Worm (Caenorhabditis elegans) whole organism, L3 larva: ENCODE data around the gene Y43F8B.17.
A peak's percentile ranks its signal among the peaks of the same experiment; 100 is the strongest.

Source experiments
- ZK546.5 ChIP-seq: sonication (generic microtip); optimal IDR thresholded peaks from 2 replicates; lab custom pipeline; 2017; ENCODE audit warnings: missing biosample characterization, missing genetic modification characterization
- aly-2 ChIP-seq: fragments of 150-350 bp; optimal IDR thresholded peaks from 2 replicates; lab custom pipeline; 2014; ENCODE audit warnings: missing biosample characterization, missing genetic modification characterization
- ama-1 ChIP-seq: fragments of 150-350 bp; optimal IDR thresholded peaks from 2 replicates; lab custom pipeline; 2018
- ceh-9 ChIP-seq: sonication (generic microtip); optimal IDR thresholded peaks from 2 replicates; lab custom pipeline; 2018; ENCODE audit warnings: missing biosample characterization, missing genetic modification characterization
- daf-12 ChIP-seq: fragments of 150-350 bp; optimal IDR thresholded peaks from 2 replicates; lab custom pipeline; 2014; ENCODE audit warnings: missing biosample characterization, missing genetic modification reagents, missing genetic modification characterization
- egl-27 ChIP-seq: sonication (generic microtip); optimal IDR thresholded peaks from 4 replicates; lab custom pipeline; 2017; ENCODE audit warnings: missing biosample characterization, missing genetic modification reagents, missing genetic modification characterization
- elt-2 ChIP-seq: sonication (generic microtip); optimal IDR thresholded peaks from 2 replicates; lab custom pipeline; 2016; ENCODE audit warnings: missing genetic modification reagents, mild to moderate bottlenecking, missing genetic modification characterization, missing compliant biosample characterization
- elt-3 ChIP-seq, 3 experiments: fragments of 150-350 bp in 1 of 3; sonication (generic microtip) in 2 of 3; optimal IDR thresholded peaks; 2 replicates in 2 of 3; 4 replicates in 1 of 3; lab custom pipeline; 2014 to 2017; ENCODE audit warnings: missing biosample characterization in 3 of 3, missing genetic modification characterization in 3 of 3
- eor-1 ChIP-seq, 2 experiments: fragments of 150-350 bp; optimal IDR thresholded peaks; 2 replicates each; lab custom pipeline; 2014 to 2018; ENCODE audit warnings: missing biosample characterization in 2 of 2, missing genetic modification characterization in 2 of 2
- fkh-10 ChIP-seq: sonication (generic microtip); optimal IDR thresholded peaks from 2 replicates; lab custom pipeline; 2017; ENCODE audit warnings: missing biosample characterization, missing genetic modification reagents, missing genetic modification characterization
- fkh-2 ChIP-seq: fragments of 150-350 bp; optimal IDR thresholded peaks from 2 replicates; lab custom pipeline; 2014; ENCODE audit warnings: missing biosample characterization, missing genetic modification reagents, missing genetic modification characterization
- fos-1 ChIP-seq: fragments of 150-350 bp; optimal IDR thresholded peaks from 2 replicates; lab custom pipeline; 2014; ENCODE audit warnings: missing biosample characterization, missing genetic modification characterization
- hmg-11 ChIP-seq: sonication (generic microtip); optimal IDR thresholded peaks from 2 replicates; lab custom pipeline; 2016; ENCODE audit warnings: missing genetic modification characterization, missing compliant biosample characterization
- jun-1 ChIP-seq: fragments of 150-350 bp; optimal IDR thresholded peaks from 2 replicates; lab custom pipeline; 2014; ENCODE audit warnings: missing biosample characterization, missing genetic modification reagents, missing genetic modification characterization
- lin-39 ChIP-seq: fragments of 150-350 bp; optimal IDR thresholded peaks from 2 replicates; lab custom pipeline; 2018; ENCODE audit warnings: missing biosample characterization, missing genetic modification reagents, missing genetic modification characterization
- mdl-1 ChIP-seq: fragments of 150-350 bp; optimal IDR thresholded peaks from 2 replicates; lab custom pipeline; 2014; ENCODE audit warnings: missing biosample characterization, missing genetic modification characterization
- nfya-1 ChIP-seq: sonication (generic microtip); optimal IDR thresholded peaks from 2 replicates; lab custom pipeline; 2017; ENCODE audit warnings: missing genetic modification characterization, mild to moderate bottlenecking, missing compliant biosample characterization, antibody characterized with exemption, moderate library complexity; ENCODE audit not compliant: insufficient read depth
- nhr-12 ChIP-seq: fragments of 150-350 bp; optimal IDR thresholded peaks from 2 replicates; lab custom pipeline; 2014; ENCODE audit warnings: missing biosample characterization, missing genetic modification characterization
- nhr-23 ChIP-seq: fragments of 150-350 bp; optimal IDR thresholded peaks from 2 replicates; lab custom pipeline; 2014; ENCODE audit warnings: missing biosample characterization, missing genetic modification reagents, missing genetic modification characterization
- nhr-237 ChIP-seq: fragments of 150-350 bp; optimal IDR thresholded peaks from 2 replicates; lab custom pipeline; 2014; ENCODE audit warnings: missing biosample characterization, missing genetic modification characterization
- nhr-25 ChIP-seq: sonication (generic microtip); optimal IDR thresholded peaks from 2 replicates; lab custom pipeline; 2017; ENCODE audit warnings: missing biosample characterization, missing genetic modification characterization
- nhr-28 ChIP-seq: fragments of 150-350 bp; optimal IDR thresholded peaks from 2 replicates; lab custom pipeline; 2014; ENCODE audit warnings: missing biosample characterization, missing genetic modification characterization
- nhr-43 ChIP-seq: sonication (generic microtip); optimal IDR thresholded peaks from 2 replicates; lab custom pipeline; 2016; ENCODE audit warnings: mild to moderate bottlenecking, missing genetic modification characterization, missing compliant biosample characterization; ENCODE audit not compliant: poor library complexity, severe bottlenecking
- nhr-67 ChIP-seq: fragments of 150-350 bp; optimal IDR thresholded peaks from 2 replicates; lab custom pipeline; 2014; ENCODE audit warnings: missing biosample characterization, missing genetic modification characterization
- nhr-76 ChIP-seq: fragments of 150-350 bp; sonication (generic microtip); optimal IDR thresholded peaks from 5 replicates; lab custom pipeline; 2014; ENCODE audit warnings: missing biosample characterization, missing genetic modification characterization
- nhr-77 ChIP-seq: fragments of 150-350 bp; optimal IDR thresholded peaks from 2 replicates; lab custom pipeline; 2014; ENCODE audit warnings: missing biosample characterization, missing genetic modification characterization
- pha-4 ChIP-seq: fragments of 150-350 bp; optimal IDR thresholded peaks from 2 replicates; lab custom pipeline; 2014; ENCODE audit warnings: missing biosample characterization, missing genetic modification reagents, missing genetic modification characterization
- pqm-1 ChIP-seq: fragments of 150-350 bp; optimal IDR thresholded peaks from 2 replicates; lab custom pipeline; 2017; ENCODE audit warnings: missing biosample characterization, missing genetic modification characterization, inconsistent platforms
- sea-2 ChIP-seq: fragments of 150-350 bp; sonication (generic microtip); optimal IDR thresholded peaks from 4 replicates; lab custom pipeline; 2014; ENCODE audit warnings: missing biosample characterization, missing genetic modification reagents, missing genetic modification characterization
- snpc-4 ChIP-seq: fragments of 150-350 bp; optimal IDR thresholded peaks from 2 replicates; lab custom pipeline; 2014; ENCODE audit warnings: missing biosample characterization, missing genetic modification characterization
- tbx-2 ChIP-seq: sonication (generic microtip); optimal IDR thresholded peaks from 2 replicates; lab custom pipeline; 2016; ENCODE audit warnings: mild to moderate bottlenecking, missing genetic modification characterization, missing compliant biosample characterization
- unc-39 ChIP-seq: sonication (generic microtip); optimal IDR thresholded peaks from 4 replicates; lab custom pipeline; 2017; ENCODE audit warnings: missing biosample characterization, missing genetic modification characterization
- unc-62 ChIP-seq: fragments of 150-350 bp; sonication (generic microtip); optimal IDR thresholded peaks from 4 replicates; lab custom pipeline; 2014; ENCODE audit warnings: missing biosample characterization, missing genetic modification reagents, missing genetic modification characterization
- zag-1 ChIP-seq: fragments of 150-350 bp; optimal IDR thresholded peaks from 2 replicates; lab custom pipeline; 2014; ENCODE audit warnings: missing biosample characterization, missing genetic modification characterization
- ztf-4 ChIP-seq: fragments of 150-350 bp; optimal IDR thresholded peaks from 2 replicates; lab custom pipeline; 2014; ENCODE audit warnings: missing biosample characterization, missing genetic modification characterization

Y43F8B.17 gene

ce11 chrV:19467574-19467973 lies 16.9 kb upstream of the Y43F8B.17 start, which contains the start of gene Y43F8B.23:
Y43F8B.23 (minus strand) TSS chrV:19467648.
- no peak for TF ChIP-seq unc-39 (tag; lab: Kevin White, UChicago)
- TF ChIP-seq egl-27 (tag; lab: Kevin White, UChicago) = no peak
- peak; percentile 41 for TF ChIP-seq jun-1
- TF ChIP-seq daf-12 = no peak
- TF ChIP-seq nhr-77 (tag; lab: Kevin White, UChicago) = no peak
- TF ChIP-seq nhr-12 = no peak
- TF ChIP-seq fkh-10 (GFP tag; lab: Kevin White, UChicago) = no peak
- no peak for TF ChIP-seq ZK546.5 (tag; lab: Kevin White, UChicago)
- no peak for TF ChIP-seq sea-2 (GFP tag; lab: Kevin White, UChicago)
- no peak for TF ChIP-seq nfya-1
- TF ChIP-seq elt-2 = peak; percentile 81
- peak; percentile 63 for TF ChIP-seq pqm-1 (tag; lab: Kevin White, UChicago)
- no peak for TF ChIP-seq eor-1 (tag; optimal IDR thresholded peaks at IDR 0.05; lab: Kevin White, UChicago)
- TF ChIP-seq fos-1 (tag; lab: Kevin White, UChicago) = no peak
- no peak for TF ChIP-seq hmg-11 (tag; lab: Kevin White, UChicago)
- TF ChIP-seq pha-4 (tag; lab: Kevin White, UChicago) = peak; percentile 52
- no peak for TF ChIP-seq nhr-67 (tag; lab: Kevin White, UChicago)

- TF ChIP-seq nhr-28 (tag; lab: Kevin White, UChicago) (no peak), elt-2 (no peak), jun-1 (no peak), unc-62 (GFP tag; lab: Kevin White, UChicago) (no peak), mdl-1 (no peak), fos-1 (tag; lab: Kevin White, UChicago) (no peak), eor-1 (tag; optimal IDR thresholded peaks at IDR 0.05; lab: Kevin White, UChicago) (no peak), snpc-4 (tag; lab: Kevin White, UChicago) (no peak), tbx-2 (tag; lab: Kevin White, UChicago) (no peak), fkh-10 (GFP tag; lab: Kevin White, UChicago) (no peak), aly-2 (no peak), elt-3 (tag; optimal IDR thresholded peaks at IDR 0.05; lab: Kevin White, UChicago) (no peak), nhr-67 (tag; lab: Kevin White, UChicago) (no peak)
Measured at ce11 chrV:19468083-19468482, 16.4 kb upstream of the Y43F8B.17 start, which contains the start of gene Y43F8B.12. Y43F8B.12 (plus strand) TSS chrV:19468383.

ce11 chrV:19470385-19470784 lies 14.1 kb upstream of the Y43F8B.17 start, which contains the start of gene Y43F8B.11:
Y43F8B.11 (plus strand) TSS chrV:19470685.
- TF ChIP-seq nhr-25 (tag; lab: Kevin White, UChicago) = no peak
- no peak for TF ChIP-seq nhr-76 (tag; lab: Kevin White, UChicago)
- TF ChIP-seq nhr-43 (tag; lab: Kevin White, UChicago) = no peak
- TF ChIP-seq lin-39 (tag; lab: Kevin White, UChicago) = no peak

ce11 chrV:19473842-19474514 lies 10.5 kb upstream of the Y43F8B.17 start, which contains the start of gene Y43F8B.10:
Y43F8B.10 (plus strand) TSS chrV:19474464.
- TF ChIP-seq nhr-23 (tag; lab: Kevin White, UChicago) (no peak), unc-62 (GFP tag; lab: Kevin White, UChicago) (no peak), elt-2 (no peak), nhr-77 (tag; lab: Kevin White, UChicago) (no peak), nfya-1 (peak; percentile 9), egl-27 (tag; lab: Kevin White, UChicago) (no peak), hmg-11 (tag; lab: Kevin White, UChicago) (no peak)

- TF ChIP-seq ZK546.5 (tag; lab: Kevin White, UChicago) = no peak
- TF ChIP-seq nhr-237 = no peak
- no peak for TF ChIP-seq eor-1 (tag; optimal IDR thresholded peaks at IDR 0.05; lab: Kevin White, UChicago)
- TF ChIP-seq fkh-2 = no peak
- no peak for TF ChIP-seq nhr-43 (tag; lab: Kevin White, UChicago)
- no peak for TF ChIP-seq pha-4 (tag; lab: Kevin White, UChicago)
- TF ChIP-seq nhr-67 (tag; lab: Kevin White, UChicago) = no peak
- TF ChIP-seq ceh-9 (tag; lab: Kevin White, UChicago) = no peak
- no peak for TF ChIP-seq ama-1 (lab: Kevin White, UChicago)
- TF ChIP-seq zag-1 (tag; lab: Kevin White, UChicago) = no peak
- no peak for TF ChIP-seq lin-39 (tag; lab: Kevin White, UChicago)
- TF ChIP-seq ztf-4 = no peak
- TF ChIP-seq fkh-10 (GFP tag; lab: Kevin White, UChicago) = no peak
- TF ChIP-seq mdl-1 = no peak
- no peak for TF ChIP-seq snpc-4 (tag; lab: Kevin White, UChicago)
Measured at ce11 chrV:19477302-19477701, 7.2 kb upstream of the Y43F8B.17 start.
